Fruit fly (Drosophila melanogaster): Measurements from ENCODE around the gene SC35.

DNA sequence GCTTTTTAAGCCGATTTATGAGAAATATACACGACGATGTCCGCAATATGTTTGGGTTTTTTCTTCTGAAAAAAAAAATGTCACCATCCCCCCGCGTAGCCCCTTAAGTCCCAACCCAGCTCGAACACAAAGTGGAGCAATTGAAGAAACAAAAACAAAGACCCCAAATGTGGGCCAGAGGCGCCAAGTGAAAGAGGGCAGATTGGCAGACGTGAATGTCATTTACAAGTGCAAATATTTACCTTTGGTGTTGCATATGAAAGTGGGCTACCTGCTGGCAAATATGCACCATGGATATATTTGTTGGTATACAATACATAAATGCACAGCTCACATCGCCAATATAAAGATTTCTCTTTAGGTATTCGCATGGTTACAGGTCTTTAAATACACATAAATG lies 23.8 kb downstream of the SC35 start:
- TF ChIP-seq CTCF (optimal IDR thresholded peaks at IDR 0.05) = no peak
- no peak for TF ChIP-seq CG8478 (optimal IDR thresholded peaks at IDR 0.05)

All from S2 (cell line).